Fruit fly (Drosophila melanogaster) whole organism, embryonic: ENCODE data around the gene CG3625.
A peak's percentile ranks its signal among the peaks of the same experiment; 100 is the strongest.

ENCODE experiments used
- C15 ChIP-seq: fragments of 200-800 bp; sonication (Bioruptor generic); IDR thresholded peaks from 3 replicates; pipeline ENCODE4 v1.3.6; 2022; ENCODE audit warnings: missing biosample characterization, missing genetic modification characterization
- CG10147 ChIP-seq: fragments of 200-800 bp; sonication (Bioruptor generic); optimal IDR thresholded peaks from 2 replicates; lab custom pipeline; 2019; ENCODE audit warnings: missing biosample characterization, mild to moderate bottlenecking, missing genetic modification characterization, moderate library complexity
- CG1024 ChIP-seq: fragments of 200-800 bp; sonication (Bioruptor generic); IDR thresholded peaks from 2 replicates; pipeline ENCODE4 v1.3.6; 2022; ENCODE audit warnings: missing biosample characterization, missing genetic modification characterization
- CG11085 ChIP-seq: fragments of 200-800 bp; sonication (Bioruptor generic); IDR thresholded peaks from 2 replicates; pipeline ENCODE4 v1.3.6; 2022; ENCODE audit warnings: missing biosample characterization, missing genetic modification characterization
- CG13123 ChIP-seq: fragments of 200-800 bp; sonication (Bioruptor generic); optimal IDR thresholded peaks from 2 replicates; lab custom pipeline; 2016; ENCODE audit warnings: missing biosample characterization, missing genetic modification characterization
- CG16815 ChIP-seq: fragments of 200-800 bp; sonication (Bioruptor generic); optimal IDR thresholded peaks from 3 replicates; lab custom pipeline; 2017; ENCODE audit warnings: missing biosample characterization, mild to moderate bottlenecking, missing genetic modification characterization
- CG17361 ChIP-seq: fragments of 200-800 bp; sonication (Bioruptor generic); IDR thresholded peaks from 3 replicates; pipeline ENCODE4 v1.3.6; 2022; ENCODE audit warnings: missing biosample characterization, missing genetic modification characterization
- CG17385 ChIP-seq: fragments of 200-800 bp; sonication (Bioruptor generic); optimal IDR thresholded peaks from 3 replicates; lab custom pipeline; 2018; ENCODE audit warnings: missing biosample characterization, mild to moderate bottlenecking, missing genetic modification characterization
- CG18011 ChIP-seq: fragments of 200-800 bp; sonication (Bioruptor generic); optimal IDR thresholded peaks from 2 replicates; lab custom pipeline; 2017; ENCODE audit warnings: missing biosample characterization, missing genetic modification characterization, mild to moderate bottlenecking, moderate library complexity, missing genotype
- CG18262 ChIP-seq: fragments of 200-800 bp; optimal IDR thresholded peaks from 3 replicates; lab custom pipeline; 2019; ENCODE audit warnings: missing biosample characterization, mild to moderate bottlenecking, missing genetic modification characterization, moderate library complexity
- CG2712 ChIP-seq: fragments of 200-800 bp; optimal IDR thresholded peaks from 3 replicates; lab custom pipeline; 2019; ENCODE audit warnings: missing biosample characterization, mild to moderate bottlenecking, missing genetic modification characterization, moderate library complexity
- CG2889 ChIP-seq: fragments of 200-800 bp; sonication (Bioruptor generic); IDR thresholded peaks from 3 replicates; pipeline ENCODE4 v1.3.6; 2022; ENCODE audit warnings: missing biosample characterization, missing genetic modification characterization
- CG31365 ChIP-seq: fragments of 200-800 bp; sonication (Bioruptor generic); optimal IDR thresholded peaks from 2 replicates; lab custom pipeline; 2018; ENCODE audit warnings: missing biosample characterization, mild to moderate bottlenecking, missing genetic modification characterization
- CG34422 ChIP-seq: fragments of 200-800 bp; sonication (Bioruptor generic); IDR thresholded peaks from 3 replicates; pipeline ENCODE4 v1.3.6; 2022; ENCODE audit warnings: missing biosample characterization, missing genetic modification characterization
- CG3726 ChIP-seq: fragments of 200-800 bp; sonication (Bioruptor generic); IDR thresholded peaks from 3 replicates; pipeline ENCODE4, ENCODE4 v1.3.6; 2022; ENCODE audit warnings: missing biosample characterization, missing genetic modification characterization
- CG4424 ChIP-seq: fragments of 200-800 bp; sonication (Bioruptor generic); optimal IDR thresholded peaks from 3 replicates; lab custom pipeline; 2016; ENCODE audit warnings: missing biosample characterization, missing genetic modification characterization
- CG6175 ChIP-seq: fragments of 200-800 bp; sonication (Bioruptor generic); IDR thresholded peaks from 3 replicates; pipeline ENCODE4 v1.3.6; 2022; ENCODE audit warnings: missing biosample characterization, missing genetic modification characterization
- CG7987 ChIP-seq: fragments of 200-800 bp; sonication (Bioruptor generic); optimal IDR thresholded peaks from 2 replicates; lab custom pipeline; 2018; ENCODE audit warnings: missing biosample characterization, mild to moderate bottlenecking, missing genetic modification characterization, moderate library complexity
- CG8089 ChIP-seq: fragments of 200-800 bp; sonication (Bioruptor generic); optimal IDR thresholded peaks from 3 replicates; lab custom pipeline; 2016; ENCODE audit warnings: missing biosample characterization, missing genetic modification characterization
- CG8388 ChIP-seq: fragments of 200-800 bp; sonication (Bioruptor generic); optimal IDR thresholded peaks from 2 replicates; lab custom pipeline; 2019; ENCODE audit warnings: missing biosample characterization, mild to moderate bottlenecking, missing genetic modification characterization, moderate library complexity
- Chrac-16 ChIP-seq: fragments of 200-800 bp; sonication (Bioruptor generic); optimal IDR thresholded peaks from 3 replicates; lab custom pipeline; 2016; ENCODE audit warnings: missing biosample characterization, missing genetic modification characterization
- D ChIP-seq, 2 experiments: fragments of 200-800 bp in 1 of 2; fragments of >200 bp in 1 of 2; sonication (Bioruptor generic) in 1 of 2; optimal IDR thresholded peaks; 2 replicates in 1 of 2; 3 replicates in 1 of 2; lab custom pipeline; 2017; ENCODE audit warnings: mild to moderate bottlenecking in 1 of 2, missing biosample characterization in 1 of 2, missing genetic modification characterization in 1 of 2, missing genetic modification reagents in 1 of 2
- Dbx ChIP-seq: fragments of 200-800 bp; sonication (Bioruptor generic); IDR thresholded peaks from 3 replicates; pipeline ENCODE4 v1.3.6; 2022; ENCODE audit warnings: missing biosample characterization, missing genetic modification characterization
- Gug ChIP-seq: fragments of 200-800 bp; sonication (Bioruptor generic); IDR thresholded peaks from 4 replicates; pipeline ENCODE4 v1.3.6; 2022; ENCODE audit warnings: missing biosample characterization, missing genetic modification characterization
- HHEX ChIP-seq: fragments of 200-800 bp; sonication (Bioruptor generic); optimal IDR thresholded peaks from 3 replicates; lab custom pipeline; 2017; ENCODE audit warnings: missing biosample characterization, mild to moderate bottlenecking, missing genetic modification characterization, missing genetic modification reagents
- Side ChIP-seq: fragments of 200-800 bp; sonication (Bioruptor generic); optimal IDR thresholded peaks from 2 replicates; lab custom pipeline; 2016; ENCODE audit warnings: missing biosample characterization, missing genetic modification characterization
- al ChIP-seq: fragments of 200-800 bp; sonication (Bioruptor generic); IDR thresholded peaks from 2 replicates; pipeline ENCODE4 v1.3.6; 2022; ENCODE audit warnings: missing biosample characterization, missing genetic modification characterization
- ase ChIP-seq: fragments of 200-800 bp; sonication (Bioruptor generic); IDR thresholded peaks from 3 replicates; pipeline ENCODE4 v1.3.6; 2022; ENCODE audit warnings: missing biosample characterization, missing genetic modification characterization
- bcd ChIP-seq: fragments of 200-800 bp; sonication (Bioruptor generic); optimal IDR thresholded peaks from 2 replicates; lab custom pipeline; 2017; ENCODE audit warnings: missing biosample characterization, mild to moderate bottlenecking, missing genetic modification characterization
- dimm ChIP-seq: fragments of 200-800 bp; sonication (Bioruptor generic); IDR thresholded peaks from 2 replicates; pipeline ENCODE4 v1.3.6; 2022; ENCODE audit warnings: missing biosample characterization, missing genetic modification characterization
- dpn ChIP-seq, 2 experiments: fragments of 200-800 bp; sonication (Bioruptor generic); optimal IDR thresholded peaks; 3 replicates each; lab custom pipeline; 2016; ENCODE audit warnings: missing biosample characterization in 2 of 2, missing genetic modification characterization in 2 of 2
- gem ChIP-seq: fragments of 200-800 bp; sonication (Bioruptor generic); optimal IDR thresholded peaks from 2 replicates; lab custom pipeline; 2019; ENCODE audit warnings: missing biosample characterization, mild to moderate bottlenecking, missing genetic modification characterization, moderate library complexity
- gt ChIP-seq: fragments of 200-800 bp; sonication (Bioruptor generic); IDR thresholded peaks from 2 replicates; pipeline ENCODE4 v1.3.6; 2022; ENCODE audit warnings: missing biosample characterization, missing genetic modification characterization
- jumu ChIP-seq: fragments of 200-800 bp; sonication (Bioruptor generic); optimal IDR thresholded peaks from 3 replicates; lab custom pipeline; 2016; ENCODE audit warnings: missing biosample characterization, missing genetic modification characterization
- lilli ChIP-seq: fragments of 200-800 bp; sonication (Bioruptor generic); optimal IDR thresholded peaks from 3 replicates; lab custom pipeline; 2016; ENCODE audit warnings: missing biosample characterization, missing genetic modification characterization
- mirr ChIP-seq: fragments of 200-800 bp; sonication (Bioruptor generic); optimal IDR thresholded peaks from 3 replicates; lab custom pipeline; 2018; ENCODE audit warnings: missing biosample characterization, mild to moderate bottlenecking, missing genetic modification characterization
- nerfin-1 ChIP-seq: fragments of 200-800 bp; sonication (Bioruptor generic); optimal IDR thresholded peaks from 3 replicates; lab custom pipeline; 2019; ENCODE audit warnings: missing biosample characterization, mild to moderate bottlenecking, missing genetic modification characterization, moderate library complexity
- nerfin-2 ChIP-seq: fragments of 200-800 bp; sonication (Bioruptor generic); IDR thresholded peaks from 2 replicates; pipeline ENCODE4 v1.3.6; 2022; ENCODE audit warnings: missing biosample characterization, missing genetic modification characterization; ENCODE audit not compliant: partially characterized antibody
- odd ChIP-seq: fragments of 200-800 bp; sonication (Bioruptor generic); optimal IDR thresholded peaks from 2 replicates; lab custom pipeline; 2017; ENCODE audit warnings: missing biosample characterization, mild to moderate bottlenecking, missing genetic modification characterization
- pho ChIP-seq: fragments of 200-800 bp; sonication (Bioruptor generic); optimal IDR thresholded peaks from 2 replicates; lab custom pipeline; 2016; ENCODE audit warnings: missing biosample characterization, missing genetic modification characterization
- pnt ChIP-seq: fragments of 200-800 bp; sonication (Bioruptor generic); optimal IDR thresholded peaks from 3 replicates; lab custom pipeline; 2016; ENCODE audit warnings: missing biosample characterization, missing genetic modification characterization
- prd ChIP-seq, 3 experiments: fragments of >200 bp in 2 of 3; fragments of 200-800 bp in 1 of 3; sonication (Bioruptor generic) in 1 of 3; optimal IDR thresholded peaks in 2 of 3; IDR thresholded peaks in 1 of 3; 2 replicates in 2 of 3; 3 replicates in 1 of 3; pipeline versions ENCODE4 v1.3.6 to Lab custom; 2017 to 2022; ENCODE audit warnings: missing biosample characterization in 1 of 3, missing genetic modification characterization in 1 of 3
- pros ChIP-seq: fragments of 200-800 bp; sonication (Bioruptor generic); optimal IDR thresholded peaks from 3 replicates; lab custom pipeline; 2019; ENCODE audit warnings: missing biosample characterization, mild to moderate bottlenecking, missing genetic modification characterization, moderate library complexity
- rib ChIP-seq: fragments of 200-800 bp; sonication (Bioruptor generic); IDR thresholded peaks from 2 replicates; pipeline ENCODE4 v1.3.6; 2022; ENCODE audit warnings: missing biosample characterization, missing genetic modification characterization
- sim ChIP-seq: fragments of 200-800 bp; sonication (Bioruptor generic); IDR thresholded peaks from 2 replicates; pipeline ENCODE4 v1.3.6; 2022; ENCODE audit warnings: missing biosample characterization, missing genetic modification characterization
- sr ChIP-seq: fragments of 200-800 bp; sonication (Bioruptor generic); IDR thresholded peaks from 3 replicates; pipeline ENCODE4 v1.3.6; 2022; ENCODE audit warnings: missing biosample characterization, missing genetic modification characterization
- vnd ChIP-seq: fragments of 200-800 bp; sonication (Bioruptor generic); IDR thresholded peaks from 3 replicates; pipeline ENCODE4 v1.3.6; 2022; ENCODE audit warnings: missing biosample characterization, missing genetic modification characterization; ENCODE audit not compliant: partially characterized antibody
- wor ChIP-seq: fragments of 200-800 bp; sonication (Bioruptor generic); IDR thresholded peaks from 2 replicates; pipeline ENCODE4 v1.3.6; 2022; ENCODE audit warnings: missing biosample characterization, missing genetic modification characterization
- zen2 ChIP-seq: fragments of 200-800 bp; sonication (Bioruptor generic); IDR thresholded peaks from 3 replicates; pipeline ENCODE4 v1.3.6; 2022; ENCODE audit warnings: missing biosample characterization, missing genetic modification characterization; ENCODE audit not compliant: partially characterized antibody
- zf30C ChIP-seq: fragments of 200-800 bp; sonication (Bioruptor generic); optimal IDR thresholded peaks from 3 replicates; lab custom pipeline; 2018; ENCODE audit warnings: missing biosample characterization, mild to moderate bottlenecking, missing genetic modification characterization

The CG3625 gene

dm6 chr2L:305646-306045, 14.1 kb upstream of the CG3625 start, which contains the start of gene Plc21C (continued):
- TF ChIP-seq CG2889 (no peak), zen2 (GFP tag; lab: Robert Waterston, UW) (no peak; the same call in 2 of the 3 replicates), CG8089 (GFP tag; lab: Kevin White, UChicago) (no peak), CG31365 (tag; lab: Kevin White, UChicago) (no peak), CG34422 (GFP tag; lab: Robert Waterston, UW) (0 out of 3 replicates have a peak, but pooled peaks have one; percentile 46), pros (GFP tag; lab: Kevin White, UChicago) (no peak), al (peak; percentile 16; the same call in 1 of the 2 replicates), CG11085 (GFP tag; lab: Robert Waterston, UW) (peak; percentile 56; the same call in 1 of the 2 replicates), CG7987 (no peak), Gug (GFP tag; lab: Robert Waterston, UW) (no peak), rib (no peak), CG1024 (GFP tag; lab: Robert Waterston, UW) (no peak), sim (no peak), nerfin-1 (tag; lab: Kevin White, UChicago) (peak; percentile 36), CG6175 (no peak), mirr (no peak), ase (GFP tag; lab: Robert Waterston, UW) (no peak), CG17361 (GFP tag; lab: Robert Waterston, UW) (peak; percentile 61; the same call in 2 of the 3 replicates), CG4424 (GFP tag; lab: Kevin White, UChicago) (peak; percentile 26), zf30C (GFP tag; lab: Kevin White, UChicago) (no peak), bcd (GFP tag; lab: Kevin White, UChicago) (peak; percentile 39), Side (GFP tag; lab: Kevin White, UChicago) (peak; percentile 24), Dbx (peak; percentile 59; the same call in 2 of the 3 replicates), pnt (peak; percentile 25), CG16815 (GFP tag; lab: Kevin White, UChicago) (no peak), sr (GFP tag; lab: Robert Waterston, UW) (no peak), CG2712 (tag; lab: Kevin White, UChicago) (peak; percentile 60), CG17385 (GFP tag; lab: Kevin White, UChicago) (no peak), wor (GFP tag; lab: Robert Waterston, UW) (no peak), CG10147 (GFP tag; lab: Kevin White, UChicago) (peak; percentile 45), HHEX (GFP tag; lab: Kevin White, UChicago) (no peak), prd (optimal IDR thresholded peaks at IDR 0.05; lab: Kevin White, UChicago) (no peak), prd (GFP tag; IDR thresholded peaks at IDR 0.05; lab: Robert Waterston, UW) (peak; percentile 33; the same call in 1 of the 3 replicates), CG8388 (GFP tag; lab: Kevin White, UChicago) (no peak), C15 (GFP tag; lab: Robert Waterston, UW) (no peak), dpn (GFP tag; optimal IDR thresholded peaks at IDR 0.05; lab: Kevin White, UChicago) (peak; percentile 51 to 57), dimm (GFP tag; lab: Robert Waterston, UW) (no peak), D (optimal IDR thresholded peaks at IDR 0.05; lab: Kevin White, UChicago) (no peak), D (GFP tag; optimal IDR thresholded peaks at IDR 0.05; lab: Kevin White, UChicago) (no peak), gt (GFP tag; lab: Robert Waterston, UW) (no peak), Chrac-16 (GFP tag; lab: Kevin White, UChicago) (peak; percentile 44), lilli (GFP tag; lab: Kevin White, UChicago) (peak; percentile 71), nerfin-2 (GFP tag; lab: Robert Waterston, UW) (no peak), CG18011 (GFP tag; lab: Kevin White, UChicago) (peak; percentile 100), CG3726 (GFP tag; lab: Robert Waterston, UW) (no peak), CG13123 (peak; percentile 14), vnd (GFP tag; lab: Robert Waterston, UW) (no peak), pho (GFP tag; lab: Kevin White, UChicago) (peak; percentile 48), jumu (GFP tag; lab: Kevin White, UChicago) (peak; percentile 41), odd (GFP tag; lab: Kevin White, UChicago) (no peak), CG18262 (peak; percentile 42), gem (peak; percentile 59)
